Fruit fly (Drosophila melanogaster) whole organism, prepupa: Measurements from ENCODE around the gene CG4325.

Experiments used
- CG3032 ChIP-seq: fragments of 200-800 bp; optimal IDR thresholded peaks from 2 replicates; lab custom pipeline; 2019; ENCODE audit warnings: missing biosample characterization, mild to moderate bottlenecking, missing genetic modification characterization, moderate library complexity
- CG4318 ChIP-seq: fragments of 200-800 bp; sonication (Bioruptor generic); optimal IDR thresholded peaks from 3 replicates; lab custom pipeline; 2017; ENCODE audit warnings: missing biosample characterization, mild to moderate bottlenecking, missing genetic modification characterization
- Eip78C ChIP-seq: fragments of 200-800 bp; sonication (Bioruptor generic); peaks from one replicate; lab custom pipeline; 2016; ENCODE audit warnings: missing biosample characterization, missing genetic modification characterization
- Sox14 ChIP-seq: fragments of 200-800 bp; sonication (Bioruptor generic); optimal IDR thresholded peaks from 3 replicates; lab custom pipeline; 2016; ENCODE audit warnings: missing biosample characterization, missing genetic modification characterization
- eg ChIP-seq: fragments of 200-800 bp; sonication (Bioruptor generic); IDR thresholded peaks from 3 replicates; pipeline ENCODE4 v1.3.6; 2022; ENCODE audit warnings: missing biosample characterization, missing genetic modification characterization

dm6 chrX:2004114-2004513 is 39.5 kb downstream of the CG4325 start:
- TF ChIP-seq eg (GFP tag; lab: Robert Waterston, UW) (no peak), CG4318 (GFP tag; lab: Kevin White, UChicago) (no peak), CG3032 (tag; lab: Kevin White, UChicago) (no peak), Sox14 (GFP tag; lab: Kevin White, UChicago) (no peak), Eip78C (no peak)
